Worm (Caenorhabditis elegans): ENCODE measurements around the gene F09E5.11.

The F09E5.11 gene

ce11 chrII:5355384-5355783 is 2.6 kb downstream of the F09E5.11 start, which contains the start of gene srg-69 (continued):
- no peak for TF ChIP-seq somi-1 (GFP tag; optimal IDR thresholded peaks at IDR 0.05)
- no peak for TF ChIP-seq B0336.3 (GFP tag; IDR thresholded peaks at IDR 0.05)
- no peak for TF ChIP-seq snpc-3.4 (tag; optimal IDR thresholded peaks at IDR 0.05)
- TF ChIP-seq Y56A3A.18 (GFP tag; IDR thresholded peaks at IDR 0.05) = no peak
- no peak for TF ChIP-seq lsl-1 (GFP tag; optimal IDR thresholded peaks at IDR 0.05)
- TF ChIP-seq bed-1 (GFP tag; IDR thresholded peaks at IDR 0.05) = no peak
- no peak for TF ChIP-seq ceh-58 (GFP tag; IDR thresholded peaks at IDR 0.05)

- TF ChIP-seq F57C9.4 (tag; optimal IDR thresholded peaks at IDR 0.05) (peak; percentile 77), aptf-3 (GFP tag; IDR thresholded peaks at IDR 0.05) (peak; percentile 98), madf-10 (tag; optimal IDR thresholded peaks at IDR 0.05) (peak; percentile 28), snpc-1.3 (tag; optimal IDR thresholded peaks at IDR 0.05; ENCODE audit: insufficient read depth) (peak; percentile 68), nhr-179 (tag; optimal IDR thresholded peaks at IDR 0.05) (peak; percentile 43), bed-2 (GFP tag; IDR thresholded peaks at IDR 0.05) (no peak), lir-1 (GFP tag; conservative IDR thresholded peaks at IDR 0.05) (no peak), ZK185.1 (tag; optimal IDR thresholded peaks at IDR 0.05; ENCODE audit: poor library complexity, severe bottlenecking) (peak; percentile 54), unc-130 (GFP tag; optimal IDR thresholded peaks at IDR 0.05) (peak; percentile 40), athp-1 (tag; optimal IDR thresholded peaks at IDR 0.05) (peak; percentile 89), ama-1 (optimal IDR thresholded peaks at IDR 0.05) (no peak), ama-1 (GFP tag; optimal IDR thresholded peaks at IDR 0.05) (peak; percentile 48 to 64), rcor-1 (GFP tag; IDR thresholded peaks at IDR 0.05) (no peak), F39B2.1 (GFP tag; IDR thresholded peaks at IDR 0.05) (no peak), K12H6.12 (tag; optimal IDR thresholded peaks at IDR 0.05) (no peak), egl-44 (GFP tag; IDR thresholded peaks at IDR 0.05) (peak; percentile 64; the same call in 1 of the 2 replicates), snpc-3.4 (tag; optimal IDR thresholded peaks at IDR 0.05) (no peak), nhr-120 (GFP tag; IDR thresholded peaks at IDR 0.05) (no peak), ceh-58 (GFP tag; IDR thresholded peaks at IDR 0.05) (peak; percentile 92), ztf-25 (GFP tag; IDR thresholded peaks at IDR 0.05) (peak; percentile 94), Y53G8AR.9 (GFP tag; conservative IDR thresholded peaks at IDR 0.05) (peak; percentile 71; the same call in 1 of the 2 replicates), F10E7.11 (tag; optimal IDR thresholded peaks at IDR 0.05) (peak; percentile 95), ccch-3 (GFP tag; optimal IDR thresholded peaks at IDR 0.05) (no peak), unc-62 (GFP tag; optimal IDR thresholded peaks at IDR 0.05) (no peak), sea-2 (GFP tag; IDR thresholded peaks at IDR 0.05) (no peak), mes-4 (tag; optimal IDR thresholded peaks at IDR 0.05) (peak; percentile 78), dpl-1 (GFP tag; optimal IDR thresholded peaks at IDR 0.05) (no peak), hsf-1 (GFP tag; IDR thresholded peaks at IDR 0.05) (peak; percentile 64), lsy-27 (tag; optimal IDR thresholded peaks at IDR 0.05; ENCODE audit: borderline replicate concordance, insufficient read depth) (no peak), cebp-2 (GFP tag; IDR thresholded peaks at IDR 0.05) (0 out of 2 replicates have a peak, but pooled peaks have one; percentile 67), snpc-4 (GFP tag; optimal IDR thresholded peaks at IDR 0.05) (peak; percentile 8), snpc-4 (tag; optimal IDR thresholded peaks at IDR 0.05) (peak in 3 of 4 experiments; percentile 38 to 52 (median 49)), ekl-4 (GFP tag; IDR thresholded peaks at IDR 0.05) (peak; percentile 69; the same call in 1 of the 2 replicates), T26A5.8 (tag; optimal IDR thresholded peaks at IDR 0.05) (peak; percentile 78), ztf-18 (tag; optimal IDR thresholded peaks at IDR 0.05) (peak; percentile 46), pha-4 (tag; optimal IDR thresholded peaks at IDR 0.05) (no peak), B0336.3 (GFP tag; IDR thresholded peaks at IDR 0.05) (peak; percentile 93), lin-40 (tag; optimal IDR thresholded peaks at IDR 0.05) (peak; percentile 9), attf-5 (GFP tag; optimal IDR thresholded peaks at IDR 0.05) (peak; percentile 65), dpff-1 (tag; optimal IDR thresholded peaks at IDR 0.05) (peak; percentile 84), efl-1 (GFP tag; optimal IDR thresholded peaks at IDR 0.05) (no peak), mcd-1 (GFP tag; IDR thresholded peaks at IDR 0.05) (no peak), egrh-3 (GFP tag; IDR thresholded peaks at IDR 0.05) (no peak), F37B4.10 (GFP tag; IDR thresholded peaks at IDR 0.05) (0 out of 2 replicates have a peak, but pooled peaks have one; percentile 66), lsl-1 (GFP tag; optimal IDR thresholded peaks at IDR 0.05) (peak; percentile 44)
These were observed 4.3 kb downstream of the F09E5.11 start for ce11 chrII:5353642-5354041.

Data from whole organism, young adult.